Fruit fly (Drosophila melanogaster): ENCODE results near the gene CG8209.

Gene CG8209

dm6 chr3L:7951841-7952240, 24.4 kb upstream of the CG8209 start:
- no peak for TF ChIP-seq psq (GFP tag; optimal IDR thresholded peaks at IDR 0.05)
- TF ChIP-seq Hsf (GFP tag; optimal IDR thresholded peaks at IDR 0.05) = no peak
- TF ChIP-seq dimm (GFP tag; IDR thresholded peaks at IDR 0.05) = no peak
- TF ChIP-seq sd (tag; optimal IDR thresholded peaks at IDR 0.05) = peak; percentile 65
- no peak for TF ChIP-seq peb (GFP tag; IDR thresholded peaks at IDR 0.05)
- TF ChIP-seq CG2678 (tag; optimal IDR thresholded peaks at IDR 0.05) = peak; percentile 10
- TF ChIP-seq CG11247 (GFP tag; IDR thresholded peaks at IDR 0.05) = no peak
- no peak for TF ChIP-seq Abd-B (GFP tag; optimal IDR thresholded peaks at IDR 0.05)
- no peak for TF ChIP-seq Lim3 (GFP tag; IDR thresholded peaks at IDR 0.05)
- TF ChIP-seq CG1603 (tag; optimal IDR thresholded peaks at IDR 0.05) = no peak
- TF ChIP-seq CG10654 (GFP tag; optimal IDR thresholded peaks at IDR 0.05) = no peak
- peak; percentile 23 for TF ChIP-seq corto (GFP tag; optimal IDR thresholded peaks at IDR 0.05)
- TF ChIP-seq CG7372 (GFP tag; IDR thresholded peaks at IDR 0.05) = no peak
- no peak for TF ChIP-seq Atf3 (GFP tag; optimal IDR thresholded peaks at IDR 0.05)
- TF ChIP-seq mirr (GFP tag; optimal IDR thresholded peaks at IDR 0.05) = peak; percentile 95
- TF ChIP-seq CG5245 (GFP tag; optimal IDR thresholded peaks at IDR 0.05) = no peak
- TF ChIP-seq CG17568 (GFP tag; optimal IDR thresholded peaks at IDR 0.05) = peak; percentile 10
- TF ChIP-seq lbe (GFP tag; optimal IDR thresholded peaks at IDR 0.05) = peak; percentile 16
- peak; percentile 89 for TF ChIP-seq grn (GFP tag; optimal IDR thresholded peaks at IDR 0.05)
- 0 out of 2 replicates have a peak, but pooled peaks have one; percentile 16 for TF ChIP-seq GATAe (GFP tag; conservative IDR thresholded peaks at IDR 0.05)
- TF ChIP-seq Ets97D (GFP tag; optimal IDR thresholded peaks at IDR 0.05) = no peak
- no peak for TF ChIP-seq gem (tag; optimal IDR thresholded peaks at IDR 0.05)
- no peak for TF ChIP-seq slou (GFP tag; optimal IDR thresholded peaks at IDR 0.05)
- peak; percentile 65 for TF ChIP-seq CG18599 (GFP tag; optimal IDR thresholded peaks at IDR 0.05)
- no peak for TF ChIP-seq CG15479 (GFP tag; optimal IDR thresholded peaks at IDR 0.05)
- TF ChIP-seq Bgb (GFP tag; IDR thresholded peaks at IDR 0.05; ENCODE audit: partially characterized antibody) = no peak
- no peak for TF ChIP-seq CG11093 (GFP tag; IDR thresholded peaks at IDR 0.05)
- TF ChIP-seq CHES-1-like (GFP tag; optimal IDR thresholded peaks at IDR 0.05) = no peak
- no peak for TF ChIP-seq CG12236 (GFP tag; optimal IDR thresholded peaks at IDR 0.05)
- no peak for TF ChIP-seq CG3065 (GFP tag; optimal IDR thresholded peaks at IDR 0.05)
- TF ChIP-seq CG10543 (GFP tag; optimal IDR thresholded peaks at IDR 0.05) = peak; percentile 10
- TF ChIP-seq Awh (GFP tag; IDR thresholded peaks at IDR 0.05) = no peak
- TF ChIP-seq CG10274 (GFP tag; optimal IDR thresholded peaks at IDR 0.05) = no peak
- no peak for TF ChIP-seq Xbp1 (GFP tag; optimal IDR thresholded peaks at IDR 0.05)
- no peak for TF ChIP-seq sc (optimal IDR thresholded peaks at IDR 0.05)
- no peak for TF ChIP-seq sc (GFP tag; optimal IDR thresholded peaks at IDR 0.05)
- peak; percentile 66 for TF ChIP-seq Vsx1 (GFP tag; optimal IDR thresholded peaks at IDR 0.05)
- TF ChIP-seq B-H1 (GFP tag; IDR thresholded peaks at IDR 0.05) = no peak
- TF ChIP-seq Sry-δ (GFP tag; optimal IDR thresholded peaks at IDR 0.05) = no peak
- TF ChIP-seq jumu (GFP tag; optimal IDR thresholded peaks at IDR 0.05) = no peak
- TF ChIP-seq gro (GFP tag; optimal IDR thresholded peaks at IDR 0.05) = peak; percentile 79
- TF ChIP-seq grau (tag; optimal IDR thresholded peaks at IDR 0.05) = no peak
- TF ChIP-seq org-1 (GFP tag; optimal IDR thresholded peaks at IDR 0.05) = no peak
- TF ChIP-seq CG2889 (GFP tag; IDR thresholded peaks at IDR 0.05) = no peak
- TF ChIP-seq sqz (GFP tag; optimal IDR thresholded peaks at IDR 0.05) = no peak
- no peak for TF ChIP-seq ham (GFP tag; IDR thresholded peaks at IDR 0.05)
- no peak for TF ChIP-seq dati (GFP tag; IDR thresholded peaks at IDR 0.05)
- no peak for TF ChIP-seq sens-2 (GFP tag; IDR thresholded peaks at IDR 0.05)
- TF ChIP-seq exex (tag; optimal IDR thresholded peaks at IDR 0.05) = peak; percentile 100
- no peak for TF ChIP-seq vvl (GFP tag; IDR thresholded peaks at IDR 0.05)
- TF ChIP-seq CG13894 (tag; optimal IDR thresholded peaks at IDR 0.05) = peak; percentile 7
- no peak for TF ChIP-seq E2f2 (GFP tag; IDR thresholded peaks at IDR 0.05)
- TF ChIP-seq Six4 (GFP tag; optimal IDR thresholded peaks at IDR 0.05) = no peak
